Worm (Caenorhabditis elegans) whole organism, midembryonic: ENCODE measurements around the gene eif-3.G.

Source experiments
- T22C8.4 ChIP-seq: fragments of 200-800 bp; sonication (Bioruptor generic); IDR thresholded peaks from 2 replicates; pipeline ENCODE4 v1.3.6; 2022; ENCODE audit warnings: missing genetic modification characterization, missing compliant biosample characterization
- flt-1 ChIP-seq: fragments of 200-800 bp; sonication (Bioruptor generic); IDR thresholded peaks from 2 replicates; pipeline ENCODE4 v1.3.6; 2022; ENCODE audit warnings: missing genetic modification characterization, missing compliant biosample characterization
- ref-1 ChIP-seq: fragments of 200-800 bp; sonication (Bioruptor generic); conservative IDR thresholded peaks from 2 replicates; pipeline ENCODE4 v1.3.6; 2022; ENCODE audit warnings: missing genetic modification reagents, missing genetic modification characterization, missing compliant biosample characterization
- tab-1 ChIP-seq: fragments of 200-800 bp; sonication (Bioruptor generic); IDR thresholded peaks from 2 replicates; pipeline ENCODE4 v1.3.6; 2022; ENCODE audit warnings: missing genetic modification characterization, missing compliant biosample characterization
- ztf-29 ChIP-seq: fragments of 200-800 bp; sonication (Bioruptor generic); IDR thresholded peaks from 2 replicates; pipeline ENCODE4 v1.3.6; 2022; ENCODE audit warnings: missing genetic modification reagents, missing genetic modification characterization, missing compliant biosample characterization

DNA sequence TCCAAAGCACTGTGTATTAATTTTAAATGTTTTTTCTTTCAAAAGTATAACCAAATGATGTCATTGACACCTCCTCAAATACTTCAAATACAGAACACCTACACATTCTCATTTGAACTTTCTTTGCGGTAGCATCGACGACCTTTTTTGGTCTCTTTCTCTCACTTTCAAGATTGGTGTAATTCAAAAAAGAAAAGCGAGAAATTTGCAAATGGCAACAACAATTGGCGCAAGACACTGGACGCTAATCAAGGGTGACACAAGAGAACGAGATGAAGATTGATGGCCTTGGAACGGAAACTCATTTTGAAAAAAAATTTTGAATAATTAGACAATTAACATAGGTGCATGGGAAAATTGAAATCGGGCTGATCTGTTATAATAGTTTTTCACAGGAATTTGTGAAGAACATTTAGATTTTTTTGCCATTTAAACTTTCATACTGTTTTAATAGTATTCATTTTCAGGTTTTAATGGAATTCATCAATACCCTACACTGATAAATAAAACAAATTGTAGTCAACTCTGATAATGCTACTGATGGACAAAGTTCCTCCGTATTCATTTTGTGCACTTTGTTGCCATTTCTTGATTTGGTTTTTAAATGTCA lies 25.4 kb upstream of the eif-3.G start, which contains the start of gene fdgt-2:
- TF ChIP-seq tab-1 (GFP tag; lab: Robert Waterston, UW) (no peak), ref-1 (GFP tag; lab: Robert Waterston, UW) (no peak), T22C8.4 (no peak), flt-1 (GFP tag; lab: Robert Waterston, UW) (no peak), ztf-29 (no peak)
